Worm (Caenorhabditis elegans) whole organism, L1 larva: ENCODE measurements around the gene F59B10.6.
A peak's percentile ranks its signal among the peaks of the same experiment; 100 is the strongest.

Experiments used
- C16A3.4 ChIP-seq: fragments of 150-350 bp; optimal IDR thresholded peaks from 2 replicates; lab custom pipeline; 2014; ENCODE audit warnings: missing biosample characterization, missing genetic modification characterization
- C34B4.2 ChIP-seq: sonication (generic microtip); optimal IDR thresholded peaks from 2 replicates; lab custom pipeline; 2017; ENCODE audit warnings: mild to moderate bottlenecking, missing genetic modification characterization, missing compliant biosample characterization
- aha-1 ChIP-seq: fragments of 150-350 bp; optimal IDR thresholded peaks from 2 replicates; lab custom pipeline; 2014; ENCODE audit warnings: missing biosample characterization, missing genetic modification characterization
- alr-1 ChIP-seq: fragments of 200-800 bp; sonication (Bioruptor generic); optimal IDR thresholded peaks from 2 replicates; lab custom pipeline; 2018; ENCODE audit warnings: borderline replicate concordance, mild to moderate bottlenecking, missing genetic modification characterization, missing compliant biosample characterization
- aly-2 ChIP-seq: fragments of 150-350 bp; optimal IDR thresholded peaks from 2 replicates; lab custom pipeline; 2014; ENCODE audit warnings: missing biosample characterization, missing genetic modification characterization
- ama-1 ChIP-seq: fragments of 150-350 bp; optimal IDR thresholded peaks from 2 replicates; lab custom pipeline; 2014
- blmp-1 ChIP-seq: fragments of 150-350 bp; optimal IDR thresholded peaks from 2 replicates; lab custom pipeline; 2014; ENCODE audit warnings: missing biosample characterization, missing genetic modification characterization
- ceh-63 ChIP-seq: fragments of 200-800 bp; sonication (Bioruptor generic); optimal IDR thresholded peaks from 2 replicates; lab custom pipeline; 2018; ENCODE audit warnings: mild to moderate bottlenecking, missing genetic modification characterization, missing compliant biosample characterization
- ceh-8 ChIP-seq: fragments of 200-800 bp; sonication (Bioruptor generic); optimal IDR thresholded peaks from 2 replicates; lab custom pipeline; 2018; ENCODE audit warnings: mild to moderate bottlenecking, missing genetic modification characterization, moderate library complexity, missing compliant biosample characterization
- ceh-82 ChIP-seq, 3 experiments: fragments of 150-350 bp in 1 of 3; sonication (generic microtip) in 2 of 3; optimal IDR thresholded peaks; 2 replicates each; lab custom pipeline; 2014 to 2017; ENCODE audit warnings: missing biosample characterization in 3 of 3, missing genetic modification characterization in 3 of 3
- ceh-90 ChIP-seq: sonication (generic microtip); optimal IDR thresholded peaks from 2 replicates; lab custom pipeline; 2016; ENCODE audit warnings: missing genetic modification characterization, missing compliant biosample characterization
- ces-1 ChIP-seq: fragments of 150-350 bp; optimal IDR thresholded peaks from 2 replicates; lab custom pipeline; 2014; ENCODE audit warnings: missing biosample characterization, missing genetic modification reagents, missing genetic modification characterization
- dsc-1 ChIP-seq: sonication (generic microtip); optimal IDR thresholded peaks from 2 replicates; lab custom pipeline; 2016; ENCODE audit warnings: mild to moderate bottlenecking, missing genetic modification characterization, missing compliant biosample characterization
- efl-3 ChIP-seq: fragments of 200-800 bp; sonication (Bioruptor generic); optimal IDR thresholded peaks from 2 replicates; lab custom pipeline; 2018; ENCODE audit warnings: mild to moderate bottlenecking, missing genetic modification characterization, missing compliant biosample characterization
- egl-13 ChIP-seq: sonication (generic microtip); optimal IDR thresholded peaks from 2 replicates; lab custom pipeline; 2016; ENCODE audit warnings: missing genotype, missing genetic modification reagents, missing genetic modification characterization, missing compliant biosample characterization
- egl-27 ChIP-seq, 2 experiments: fragments of 150-350 bp in 1 of 2; sonication (generic microtip); optimal IDR thresholded peaks; 3 replicates each; lab custom pipeline; 2017 to 2018; ENCODE audit warnings: missing biosample characterization in 2 of 2, missing genetic modification characterization in 2 of 2, missing genetic modification reagents in 2 of 2
- elt-2 ChIP-seq: sonication (generic microtip); optimal IDR thresholded peaks from 2 replicates; lab custom pipeline; 2016; ENCODE audit warnings: missing genetic modification characterization, mild to moderate bottlenecking, inconsistent platforms, missing compliant biosample characterization, missing genetic modification reagents
- fkh-4 ChIP-seq: sonication (generic microtip); optimal IDR thresholded peaks from 2 replicates; lab custom pipeline; 2016; ENCODE audit warnings: missing compliant biosample characterization, missing genetic modification characterization, borderline replicate concordance
- fos-1 ChIP-seq: fragments of 150-350 bp; optimal IDR thresholded peaks from 2 replicates; lab custom pipeline; 2014; ENCODE audit warnings: missing biosample characterization, missing genetic modification characterization
- grh-1 ChIP-seq: fragments of 200-800 bp; sonication (Bioruptor generic); IDR thresholded peaks from 2 replicates; pipeline ENCODE4 v1.3.6; 2022; ENCODE audit warnings: missing genetic modification reagents, missing genetic modification characterization, missing compliant biosample characterization
- hlh-4 ChIP-seq: sonication (generic microtip); optimal IDR thresholded peaks from 2 replicates; lab custom pipeline; 2016; ENCODE audit warnings: mild to moderate bottlenecking, missing genetic modification characterization, missing compliant biosample characterization
- irx-1 ChIP-seq: sonication (generic microtip); optimal IDR thresholded peaks from 2 replicates; lab custom pipeline; 2016; ENCODE audit warnings: missing genetic modification characterization, missing compliant biosample characterization
- isw-1 ChIP-seq: fragments of 200-800 bp; sonication (Bioruptor generic); IDR thresholded peaks from 2 replicates; pipeline ENCODE4 v1.3.6; 2022; ENCODE audit warnings: missing genetic modification characterization, missing compliant biosample characterization
- lin-13 ChIP-seq: fragments of 150-350 bp; optimal IDR thresholded peaks from 2 replicates; lab custom pipeline; 2014; ENCODE audit warnings: missing biosample characterization, missing genetic modification reagents, missing genetic modification characterization
- lin-14 ChIP-seq: fragments of 200-800 bp; sonication (Bioruptor generic); optimal IDR thresholded peaks from 2 replicates; lab custom pipeline; 2018; ENCODE audit warnings: mild to moderate bottlenecking, missing genetic modification characterization, moderate library complexity, missing compliant biosample characterization
- lin-35 ChIP-seq, 2 experiments: fragments of 150-350 bp; optimal IDR thresholded peaks; 2 replicates each; lab custom pipeline; 2014; ENCODE audit warnings: missing biosample characterization in 2 of 2, missing genetic modification characterization in 2 of 2, missing genetic modification reagents in 2 of 2
- lin-39 ChIP-seq: fragments of 150-350 bp; optimal IDR thresholded peaks from 2 replicates; lab custom pipeline; 2014; ENCODE audit warnings: missing biosample characterization, missing genetic modification reagents, missing genetic modification characterization
- lir-3 ChIP-seq: sonication (generic microtip); optimal IDR thresholded peaks from 2 replicates; lab custom pipeline; 2016; ENCODE audit warnings: mild to moderate bottlenecking, missing genetic modification characterization, moderate library complexity, missing compliant biosample characterization; ENCODE audit not compliant: poor library complexity
- mab-9 ChIP-seq: fragments of 200-800 bp; sonication (Bioruptor generic); IDR thresholded peaks from 2 replicates; pipeline ENCODE4 v1.3.6; 2022; ENCODE audit warnings: missing genetic modification reagents, missing genetic modification characterization, missing compliant biosample characterization
- mep-1 ChIP-seq: fragments of 150-350 bp; optimal IDR thresholded peaks from 2 replicates; lab custom pipeline; 2014; ENCODE audit warnings: missing biosample characterization, missing genetic modification characterization
- nhr-12 ChIP-seq: sonication (generic microtip); optimal IDR thresholded peaks from 2 replicates; lab custom pipeline; 2017; ENCODE audit warnings: missing biosample characterization, missing genetic modification characterization
- nhr-237 ChIP-seq: fragments of 150-350 bp; optimal IDR thresholded peaks from 2 replicates; lab custom pipeline; 2014; ENCODE audit warnings: missing biosample characterization, missing genetic modification characterization
- nhr-28 ChIP-seq: fragments of 150-350 bp; optimal IDR thresholded peaks from 2 replicates; lab custom pipeline; 2014; ENCODE audit warnings: missing biosample characterization, missing genetic modification characterization
- nhr-47 ChIP-seq: sonication (generic microtip); optimal IDR thresholded peaks from 2 replicates; lab custom pipeline; 2016; ENCODE audit warnings: mild to moderate bottlenecking, missing genetic modification characterization, moderate library complexity, missing compliant biosample characterization
- nhr-71 ChIP-seq: sonication (generic microtip); optimal IDR thresholded peaks from 2 replicates; lab custom pipeline; 2016; ENCODE audit warnings: mild to moderate bottlenecking, missing genetic modification characterization, moderate library complexity, missing compliant biosample characterization
- nhr-76 ChIP-seq: sonication (generic microtip); optimal IDR thresholded peaks from 2 replicates; lab custom pipeline; 2017; ENCODE audit warnings: missing biosample characterization, missing genetic modification characterization
- nhr-77 ChIP-seq: fragments of 150-350 bp; optimal IDR thresholded peaks from 2 replicates; lab custom pipeline; 2014; ENCODE audit warnings: missing biosample characterization, missing genetic modification characterization
- nhr-84 ChIP-seq: sonication (generic microtip); optimal IDR thresholded peaks from 2 replicates; lab custom pipeline; 2017; ENCODE audit warnings: missing biosample characterization, missing genetic modification characterization
- nhr-85 ChIP-seq: sonication (generic microtip); peaks from one replicate; lab custom pipeline; 2016; ENCODE audit warnings: missing genetic modification characterization, inconsistent platforms, missing compliant biosample characterization
- pag-3 ChIP-seq: sonication (generic microtip); optimal IDR thresholded peaks from 2 replicates; lab custom pipeline; 2017; ENCODE audit warnings: missing genetic modification characterization, mild to moderate bottlenecking, missing compliant biosample characterization, antibody characterized with exemption, borderline replicate concordance; ENCODE audit not compliant: insufficient read depth
- pqm-1 ChIP-seq: sonication (generic microtip); optimal IDR thresholded peaks from 3 replicates; lab custom pipeline; 2017; ENCODE audit warnings: missing biosample characterization, missing genetic modification characterization
- skn-1 ChIP-seq: fragments of 150-350 bp; optimal IDR thresholded peaks from 2 replicates; lab custom pipeline; 2014; ENCODE audit warnings: missing biosample characterization, missing genetic modification characterization
- snpc-4 ChIP-seq: fragments of 150-350 bp; optimal IDR thresholded peaks from 2 replicates; lab custom pipeline; 2014; ENCODE audit warnings: missing biosample characterization, missing genetic modification characterization
- snu-23 ChIP-seq: sonication (generic microtip); optimal IDR thresholded peaks from 2 replicates; lab custom pipeline; 2016; ENCODE audit warnings: missing genetic modification characterization, missing compliant biosample characterization
- sox-4 ChIP-seq: sonication (generic microtip); optimal IDR thresholded peaks from 2 replicates; lab custom pipeline; 2016; ENCODE audit warnings: missing genetic modification characterization, missing compliant biosample characterization
- tlp-1 ChIP-seq: fragments of 150-350 bp; optimal IDR thresholded peaks from 2 replicates; lab custom pipeline; 2014; ENCODE audit warnings: missing biosample characterization, missing genetic modification characterization
- unc-130 ChIP-seq: fragments of 150-350 bp; optimal IDR thresholded peaks from 2 replicates; lab custom pipeline; 2017; ENCODE audit warnings: missing biosample characterization, missing genetic modification characterization, inconsistent platforms
- unc-62 ChIP-seq: fragments of 150-350 bp; optimal IDR thresholded peaks from 2 replicates; lab custom pipeline; 2014; ENCODE audit warnings: missing biosample characterization, missing genetic modification reagents, missing genetic modification characterization
- unc-98 ChIP-seq: fragments of 200-800 bp; sonication (Bioruptor generic); IDR thresholded peaks from 2 replicates; pipeline ENCODE4 v1.3.6; 2022; ENCODE audit warnings: missing genetic modification characterization, missing compliant biosample characterization
- vab-15 ChIP-seq: sonication (generic microtip); optimal IDR thresholded peaks from 2 replicates; lab custom pipeline; 2017; ENCODE audit warnings: missing genotype, mild to moderate bottlenecking, missing genetic modification characterization, missing compliant biosample characterization
- xbp-1 ChIP-seq: sonication (generic microtip); optimal IDR thresholded peaks from 2 replicates; lab custom pipeline; 2016; ENCODE audit warnings: missing genetic modification characterization, missing compliant biosample characterization
- zag-1 ChIP-seq: fragments of 150-350 bp; optimal IDR thresholded peaks from 2 replicates; lab custom pipeline; 2014; ENCODE audit warnings: missing biosample characterization, missing genetic modification characterization
- zip-4 ChIP-seq: fragments of 200-800 bp; sonication (Bioruptor generic); optimal IDR thresholded peaks from 2 replicates; lab custom pipeline; 2018; ENCODE audit warnings: mild to moderate bottlenecking, missing genetic modification characterization, moderate library complexity, missing compliant biosample characterization
- ztf-11 ChIP-seq, 2 experiments: sonication (generic microtip); optimal IDR thresholded peaks; 2 replicates each; lab custom pipeline; 2016 to 2017; ENCODE audit warnings: missing genetic modification characterization in 2 of 2, missing biosample characterization in 1 of 2, missing compliant biosample characterization in 1 of 2
- ztf-4 ChIP-seq: fragments of 150-350 bp; optimal IDR thresholded peaks from 2 replicates; lab custom pipeline; 2014; ENCODE audit warnings: missing biosample characterization, missing genetic modification characterization

The F59B10.6 gene

DNA sequence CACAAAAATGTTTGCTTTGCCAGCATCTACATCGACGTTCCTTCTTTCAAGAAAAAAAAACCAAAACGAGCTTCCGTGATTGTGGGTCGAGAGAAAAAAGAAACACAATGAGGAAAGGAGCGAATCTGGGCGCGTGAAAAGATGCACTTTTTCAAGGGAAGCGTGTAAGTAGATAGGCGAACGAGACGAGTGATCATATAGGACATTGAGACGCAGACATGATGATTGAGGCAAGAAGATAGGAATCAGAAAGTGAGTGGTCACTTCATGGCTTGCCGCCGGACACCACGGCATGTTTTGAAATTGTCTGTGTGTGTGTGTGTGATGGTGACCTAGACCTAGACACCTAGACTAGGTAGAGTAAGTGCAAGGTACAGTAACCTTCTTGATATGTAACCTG, 22.7 kb downstream of the F59B10.6 start:
- TF ChIP-seq egl-13 (tag; lab: Kevin White, UChicago) = no peak
- no peak for TF ChIP-seq ceh-90 (tag; lab: Kevin White, UChicago)
- TF ChIP-seq hlh-4 (tag; lab: Kevin White, UChicago) = no peak
- no peak for TF ChIP-seq grh-1 (GFP tag; lab: Robert Waterston, UW)
- TF ChIP-seq fkh-4 = no peak
- TF ChIP-seq lir-3 (tag; lab: Kevin White, UChicago) = no peak
- peak; percentile 94 for TF ChIP-seq nhr-85 (tag; lab: Kevin White, UChicago)
- TF ChIP-seq ceh-8 (GFP tag; lab: Kevin White, UChicago) = no peak
- no peak for TF ChIP-seq unc-98 (GFP tag; lab: Robert Waterston, UW)
- TF ChIP-seq C34B4.2 (tag; lab: Kevin White, UChicago) = no peak
- no peak for TF ChIP-seq ces-1 (GFP tag; lab: Kevin White, UChicago)
- TF ChIP-seq blmp-1 (tag; lab: Kevin White, UChicago) = peak; percentile 94
- TF ChIP-seq ztf-11 (tag; optimal IDR thresholded peaks at IDR 0.05; lab: Kevin White, UChicago) = no peak
- TF ChIP-seq nhr-237 (tag; lab: Kevin White, UChicago) = no peak
- TF ChIP-seq nhr-28 (tag; lab: Kevin White, UChicago) = no peak
- TF ChIP-seq pag-3 = no peak
- TF ChIP-seq lin-14 (GFP tag; lab: Kevin White, UChicago) = peak; percentile 92
- TF ChIP-seq nhr-47 (tag; lab: Kevin White, UChicago) = no peak
- TF ChIP-seq nhr-84 (tag; lab: Kevin White, UChicago) = no peak
- TF ChIP-seq unc-62 = no peak
- TF ChIP-seq vab-15 (tag; lab: Kevin White, UChicago) = no peak
- no peak for TF ChIP-seq lin-13 (GFP tag; lab: Kevin White, UChicago)
- TF ChIP-seq elt-2 (tag; lab: Kevin White, UChicago) = no peak
- TF ChIP-seq nhr-77 (tag; lab: Kevin White, UChicago) = peak; percentile 11
- TF ChIP-seq snpc-4 (tag; lab: Kevin White, UChicago) = no peak
- TF ChIP-seq lin-39 (tag; lab: Kevin White, UChicago) = no peak
- TF ChIP-seq C16A3.4 (tag; lab: Kevin White, UChicago) = no peak
- TF ChIP-seq fos-1 (tag; lab: Kevin White, UChicago) = no peak
- TF ChIP-seq snu-23 (GFP tag; lab: Kevin White, UChicago) = peak; percentile 59
- TF ChIP-seq skn-1 = peak; percentile 8
- no peak for TF ChIP-seq egl-27 (tag; optimal IDR thresholded peaks at IDR 0.05; lab: Kevin White, UChicago)
- TF ChIP-seq sox-4 (tag; lab: Kevin White, UChicago) = no peak
- TF ChIP-seq dsc-1 (tag; lab: Kevin White, UChicago) = no peak
- TF ChIP-seq ama-1 (lab: Kevin White, UChicago) = no peak
- TF ChIP-seq pqm-1 (tag; lab: Kevin White, UChicago) = no peak
- TF ChIP-seq alr-1 = no peak
- TF ChIP-seq aha-1 (tag; lab: Kevin White, UChicago) = no peak
- TF ChIP-seq irx-1 (tag; lab: Kevin White, UChicago) = peak; percentile 33
- peak in 1 of 3 experiments; percentile 40 for TF ChIP-seq ceh-82 (tag; optimal IDR thresholded peaks at IDR 0.05; lab: Kevin White, UChicago)
- no peak for TF ChIP-seq ztf-4 (tag; lab: Kevin White, UChicago)
- TF ChIP-seq isw-1 (GFP tag; lab: Robert Waterston, UW) = no peak
- no peak for TF ChIP-seq nhr-12 (tag; lab: Kevin White, UChicago)
- no peak for TF ChIP-seq efl-3
- no peak for TF ChIP-seq tlp-1 (tag; lab: Kevin White, UChicago)
- no peak for TF ChIP-seq zag-1 (tag; lab: Kevin White, UChicago)
- no peak for TF ChIP-seq zip-4 (GFP tag; lab: Kevin White, UChicago)
- peak; percentile 62 for TF ChIP-seq mep-1
- no peak for TF ChIP-seq nhr-76 (tag; lab: Kevin White, UChicago)
- TF ChIP-seq unc-130 (tag; lab: Kevin White, UChicago) = no peak
- TF ChIP-seq nhr-71 = peak; percentile 58
- TF ChIP-seq ceh-63 = no peak
- no peak for TF ChIP-seq mab-9 (GFP tag; lab: Robert Waterston, UW)
- peak; percentile 4 for TF ChIP-seq xbp-1
- TF ChIP-seq lin-35 (GFP tag; optimal IDR thresholded peaks at IDR 0.05; lab: Kevin White, UChicago) = peak; percentile 20 to 31
- no peak for TF ChIP-seq aly-2 (tag; lab: Kevin White, UChicago)
